Fruit fly (Drosophila melanogaster): Measurements from ENCODE around the gene CG9515.
A peak's percentile ranks its signal among the peaks of the same experiment; 100 is the strongest.

CG9515 gene

DNA sequence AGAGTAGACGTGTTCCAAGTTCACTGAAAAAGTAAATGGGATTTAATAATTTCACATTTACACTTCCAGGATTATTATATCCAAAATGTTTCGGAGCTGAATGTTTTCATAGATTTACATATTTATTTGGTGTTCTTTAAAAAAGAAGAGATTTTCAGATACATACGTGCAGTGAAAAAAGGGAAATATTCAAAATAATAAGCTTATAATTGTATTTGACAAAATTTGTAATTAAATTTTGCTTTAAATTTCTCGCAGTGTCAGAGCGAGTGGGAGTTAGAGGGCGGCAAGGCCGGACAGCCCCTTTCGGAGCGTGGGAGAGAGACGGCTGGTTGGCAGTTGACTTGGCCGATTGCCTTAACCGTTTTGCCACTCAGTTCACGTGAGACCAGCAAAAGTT lies 6.1 kb downstream of the CG9515 start, which contains the start of gene Tsp29Fb (continued):
- TF ChIP-seq CG4617 (GFP tag; optimal IDR thresholded peaks at IDR 0.05; ENCODE audit: borderline replicate concordance) (peak; percentile 0), bbx (GFP tag; IDR thresholded peaks at IDR 0.05; ENCODE audit: partially characterized antibody) (no peak), CG18599 (GFP tag; optimal IDR thresholded peaks at IDR 0.05) (peak; percentile 92), B-H2 (GFP tag; optimal IDR thresholded peaks at IDR 0.05) (peak; percentile 73), Ets65A (GFP tag) (peak; percentile 79), slp2 (GFP tag; optimal IDR thresholded peaks at IDR 0.05) (peak; percentile 45), abd-A (tag; optimal IDR thresholded peaks at IDR 0.05) (no peak), sr (GFP tag; IDR thresholded peaks at IDR 0.05) (no peak; the same call in 2 of the 3 replicates), pum (GFP tag; optimal IDR thresholded peaks at IDR 0.05) (peak; percentile 52), C15 (GFP tag; IDR thresholded peaks at IDR 0.05) (0 out of 3 replicates have a peak, but pooled peaks have one; percentile 50), peb (GFP tag; IDR thresholded peaks at IDR 0.05) (no peak), CG12391 (tag; optimal IDR thresholded peaks at IDR 0.05) (peak; percentile 80), PHDP (tag; optimal IDR thresholded peaks at IDR 0.05) (peak; percentile 79), Hmx (GFP tag; optimal IDR thresholded peaks at IDR 0.05) (peak; percentile 50), lmd (GFP tag; IDR thresholded peaks at IDR 0.05) (peak; percentile 75), CG31365 (tag; optimal IDR thresholded peaks at IDR 0.05) (no peak), E2f2 (GFP tag; IDR thresholded peaks at IDR 0.05) (peak; percentile 37; the same call in 1 of the 2 replicates), cg (GFP tag; optimal IDR thresholded peaks at IDR 0.05) (no peak), gfzf (GFP tag; optimal IDR thresholded peaks at IDR 0.05) (no peak), CG1233 (GFP tag; optimal IDR thresholded peaks at IDR 0.05) (peak; percentile 66), Jarid2 (GFP tag; optimal IDR thresholded peaks at IDR 0.05) (peak; percentile 12), MTF-1 (GFP tag; optimal IDR thresholded peaks at IDR 0.05; ENCODE audit: borderline replicate concordance) (no peak), CG17912 (GFP tag; optimal IDR thresholded peaks at IDR 0.05) (no peak), Myb (GFP tag; optimal IDR thresholded peaks at IDR 0.05) (peak; percentile 37), sim (GFP tag; IDR thresholded peaks at IDR 0.05) (no peak), Chrac-16 (GFP tag; optimal IDR thresholded peaks at IDR 0.05) (peak; percentile 56), ase (GFP tag; IDR thresholded peaks at IDR 0.05) (0 out of 3 replicates have a peak, but pooled peaks have one; percentile 19), CG7987 (GFP tag; optimal IDR thresholded peaks at IDR 0.05) (no peak), CG4707 (GFP tag; optimal IDR thresholded peaks at IDR 0.05) (no peak), CG9437 (GFP tag; optimal IDR thresholded peaks at IDR 0.05) (peak; percentile 64), Gsc (GFP tag; IDR thresholded peaks at IDR 0.05) (no peak), CG10209 (GFP tag; optimal IDR thresholded peaks at IDR 0.05) (peak; percentile 83), ab (GFP tag; optimal IDR thresholded peaks at IDR 0.05) (no peak), tin (GFP tag; optimal IDR thresholded peaks at IDR 0.05) (peak; percentile 44), CG14050 (GFP tag; IDR thresholded peaks at IDR 0.05) (peak; percentile 44; the same call in 1 of the 3 replicates), CG10321 (GFP tag; IDR thresholded peaks at IDR 0.05) (peak; percentile 49; the same call in 1 of the 2 replicates), CG34422 (GFP tag; IDR thresholded peaks at IDR 0.05) (no peak), Mad (GFP tag; optimal IDR thresholded peaks at IDR 0.05) (peak; percentile 16), CG1792 (GFP tag; optimal IDR thresholded peaks at IDR 0.05) (peak; percentile 16), chn (GFP tag; optimal IDR thresholded peaks at IDR 0.05) (peak; percentile 20), lab (GFP tag; optimal IDR thresholded peaks at IDR 0.05) (peak; percentile 90), CG8089 (GFP tag; optimal IDR thresholded peaks at IDR 0.05) (peak; percentile 4), CG14860 (GFP tag; IDR thresholded peaks at IDR 0.05; ENCODE audit: partially characterized antibody) (no peak), CG4820 (GFP tag; optimal IDR thresholded peaks at IDR 0.05) (peak; percentile 51), Deaf1 (tag; optimal IDR thresholded peaks at IDR 0.05) (peak; percentile 61), CG31441 (GFP tag; IDR thresholded peaks at IDR 0.05) (peak; percentile 75), TFAM (GFP tag; optimal IDR thresholded peaks at IDR 0.05) (no peak), CG32767 (GFP tag; IDR thresholded peaks at IDR 0.05) (peak; percentile 19; the same call in 1 of the 2 replicates), CG6272 (GFP tag; IDR thresholded peaks at IDR 0.05) (peak; percentile 23; the same call in 1 of the 2 replicates), chinmo (GFP tag; IDR thresholded peaks at IDR 0.05; ENCODE audit: partially characterized antibody) (no peak), CG9609 (GFP tag; optimal IDR thresholded peaks at IDR 0.05) (peak; percentile 12)
